Worm (Caenorhabditis elegans) whole organism, late embryonic: ENCODE results near the gene sre-29.

Source experiments
- dve-1 ChIP-seq: sonication (generic microtip); optimal IDR thresholded peaks from 2 replicates; lab custom pipeline; 2017; ENCODE audit warnings: antibody characterized with exemption, mild to moderate bottlenecking, missing genetic modification characterization, missing compliant biosample characterization
- nfya-1 ChIP-seq: sonication (generic microtip); optimal IDR thresholded peaks from 2 replicates; lab custom pipeline; 2017; ENCODE audit warnings: missing genetic modification characterization, mild to moderate bottlenecking, missing compliant biosample characterization, antibody characterized with exemption, moderate library complexity
- pag-3 ChIP-seq: sonication (generic microtip); optimal IDR thresholded peaks from 2 replicates; lab custom pipeline; 2016; ENCODE audit warnings: missing compliant biosample characterization, missing genetic modification characterization, borderline replicate concordance
- pha-4 ChIP-seq: fragments of 150-350 bp; optimal IDR thresholded peaks from 2 replicates; lab custom pipeline; 2018; ENCODE audit warnings: missing biosample characterization, missing genetic modification reagents, missing genetic modification characterization
- rnt-1 ChIP-seq: sonication (generic microtip); optimal IDR thresholded peaks from 2 replicates; lab custom pipeline; 2016; ENCODE audit warnings: missing genetic modification characterization, missing compliant biosample characterization

DNA sequence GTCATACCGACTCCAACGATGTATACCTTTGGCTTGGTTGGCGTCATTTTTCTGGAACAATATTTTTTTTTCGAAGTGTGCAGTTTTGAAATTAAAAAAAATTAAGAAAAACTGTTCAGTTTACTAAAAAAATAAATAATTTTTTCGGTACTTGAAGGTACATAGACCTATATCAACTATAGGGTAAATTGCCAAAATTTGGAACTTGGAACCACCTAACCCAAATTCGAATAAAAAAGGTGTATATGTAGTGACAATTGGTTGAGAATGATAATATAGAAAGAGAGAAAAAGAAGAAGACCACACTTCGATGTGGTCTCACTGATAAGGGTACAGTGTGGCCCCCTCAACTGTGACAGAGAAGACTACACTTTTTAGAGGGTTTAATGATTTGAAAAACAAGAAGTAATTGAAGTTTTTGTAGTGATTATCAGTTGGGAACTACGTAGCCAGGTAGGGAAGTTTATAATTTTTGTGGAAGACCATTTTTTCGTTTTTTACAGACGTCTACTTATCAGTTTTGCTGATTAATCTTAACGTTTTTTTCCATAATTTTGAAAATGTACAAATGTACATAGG is 24.0 kb upstream of the sre-29 start, which contains the start of gene daf-22:
- no peak for TF ChIP-seq pag-3 (tag; lab: Kevin White, UChicago)
- no peak for TF ChIP-seq rnt-1
- no peak for TF ChIP-seq dve-1 (tag; lab: Kevin White, UChicago)
- TF ChIP-seq pha-4 (tag; lab: Kevin White, UChicago), result no peak
- no peak for TF ChIP-seq nfya-1 (tag; lab: Kevin White, UChicago)
